Worm (Caenorhabditis elegans) whole organism, L3 larva: Measurements from ENCODE around the gene tmem-184.

Experiments used
- R02D3.7 ChIP-seq: fragments of 150-350 bp; optimal IDR thresholded peaks from 2 replicates; lab custom pipeline; 2014; ENCODE audit warnings: missing biosample characterization, missing genetic modification characterization
- ZK546.5 ChIP-seq: sonication (generic microtip); optimal IDR thresholded peaks from 2 replicates; lab custom pipeline; 2017; ENCODE audit warnings: missing biosample characterization, missing genetic modification characterization
- aly-2 ChIP-seq: fragments of 150-350 bp; optimal IDR thresholded peaks from 2 replicates; lab custom pipeline; 2014; ENCODE audit warnings: missing biosample characterization, missing genetic modification characterization
- ama-1 ChIP-seq: fragments of 150-350 bp; optimal IDR thresholded peaks from 2 replicates; lab custom pipeline; 2018
- ceh-16 ChIP-seq: sonication (generic microtip); optimal IDR thresholded peaks from 2 replicates; lab custom pipeline; 2017; ENCODE audit warnings: missing biosample characterization, missing genetic modification characterization
- ceh-28 ChIP-seq: fragments of 150-350 bp; optimal IDR thresholded peaks from 2 replicates; lab custom pipeline; 2014; ENCODE audit warnings: missing biosample characterization, missing genetic modification reagents, missing genetic modification characterization
- ceh-82 ChIP-seq: fragments of 150-350 bp; optimal IDR thresholded peaks from 2 replicates; lab custom pipeline; 2014; ENCODE audit warnings: missing biosample characterization, missing genetic modification characterization
- ceh-9 ChIP-seq: sonication (generic microtip); optimal IDR thresholded peaks from 2 replicates; lab custom pipeline; 2018; ENCODE audit warnings: missing biosample characterization, missing genetic modification characterization
- daf-12 ChIP-seq: fragments of 150-350 bp; optimal IDR thresholded peaks from 2 replicates; lab custom pipeline; 2014; ENCODE audit warnings: missing biosample characterization, missing genetic modification reagents, missing genetic modification characterization
- egl-27 ChIP-seq: sonication (generic microtip); optimal IDR thresholded peaks from 4 replicates; lab custom pipeline; 2017; ENCODE audit warnings: missing biosample characterization, missing genetic modification reagents, missing genetic modification characterization
- egl-5 ChIP-seq: fragments of 150-350 bp; optimal IDR thresholded peaks from 2 replicates; lab custom pipeline; 2017; ENCODE audit warnings: missing biosample characterization, missing genetic modification reagents, missing genetic modification characterization, inconsistent platforms
- elt-1 ChIP-seq: fragments of 150-350 bp; optimal IDR thresholded peaks from 2 replicates; lab custom pipeline; 2014; ENCODE audit warnings: missing biosample characterization, missing genetic modification characterization
- elt-2 ChIP-seq: sonication (generic microtip); optimal IDR thresholded peaks from 2 replicates; lab custom pipeline; 2016; ENCODE audit warnings: missing genetic modification reagents, mild to moderate bottlenecking, missing genetic modification characterization, missing compliant biosample characterization
- elt-3 ChIP-seq, 3 experiments: fragments of 150-350 bp in 1 of 3; sonication (generic microtip) in 2 of 3; optimal IDR thresholded peaks; 2 replicates in 2 of 3; 4 replicates in 1 of 3; lab custom pipeline; 2014 to 2017; ENCODE audit warnings: missing biosample characterization in 3 of 3, missing genetic modification characterization in 3 of 3
- eor-1 ChIP-seq, 2 experiments: fragments of 150-350 bp; optimal IDR thresholded peaks; 2 replicates each; lab custom pipeline; 2014 to 2018; ENCODE audit warnings: missing biosample characterization in 2 of 2, missing genetic modification characterization in 2 of 2
- fkh-10 ChIP-seq: sonication (generic microtip); optimal IDR thresholded peaks from 2 replicates; lab custom pipeline; 2017; ENCODE audit warnings: missing biosample characterization, missing genetic modification reagents, missing genetic modification characterization
- fkh-2 ChIP-seq: fragments of 150-350 bp; optimal IDR thresholded peaks from 2 replicates; lab custom pipeline; 2014; ENCODE audit warnings: missing biosample characterization, missing genetic modification reagents, missing genetic modification characterization
- fos-1 ChIP-seq: fragments of 150-350 bp; optimal IDR thresholded peaks from 2 replicates; lab custom pipeline; 2014; ENCODE audit warnings: missing biosample characterization, missing genetic modification characterization
- hmg-11 ChIP-seq: sonication (generic microtip); optimal IDR thresholded peaks from 2 replicates; lab custom pipeline; 2016; ENCODE audit warnings: missing genetic modification characterization, missing compliant biosample characterization
- jun-1 ChIP-seq: fragments of 150-350 bp; optimal IDR thresholded peaks from 2 replicates; lab custom pipeline; 2014; ENCODE audit warnings: missing biosample characterization, missing genetic modification reagents, missing genetic modification characterization
- lin-15B ChIP-seq: fragments of 150-350 bp; optimal IDR thresholded peaks from 2 replicates; lab custom pipeline; 2014; ENCODE audit warnings: missing biosample characterization, missing genetic modification characterization
- lsy-12 ChIP-seq: sonication (generic microtip); optimal IDR thresholded peaks from 2 replicates; lab custom pipeline; 2016; ENCODE audit warnings: mild to moderate bottlenecking, missing genetic modification characterization, missing compliant biosample characterization
- mdl-1 ChIP-seq: fragments of 150-350 bp; optimal IDR thresholded peaks from 2 replicates; lab custom pipeline; 2014; ENCODE audit warnings: missing biosample characterization, missing genetic modification characterization
- mml-1 ChIP-seq: fragments of 150-350 bp; sonication (generic microtip); optimal IDR thresholded peaks from 3 replicates; lab custom pipeline; 2014; ENCODE audit warnings: missing biosample characterization, missing genetic modification characterization
- nfya-1 ChIP-seq: sonication (generic microtip); optimal IDR thresholded peaks from 2 replicates; lab custom pipeline; 2017; ENCODE audit warnings: missing genetic modification characterization, mild to moderate bottlenecking, missing compliant biosample characterization, antibody characterized with exemption, moderate library complexity; ENCODE audit not compliant: insufficient read depth
- nhr-11 ChIP-seq: fragments of 150-350 bp; optimal IDR thresholded peaks from 2 replicates; lab custom pipeline; 2014; ENCODE audit warnings: missing biosample characterization, missing genetic modification characterization
- nhr-12 ChIP-seq: fragments of 150-350 bp; optimal IDR thresholded peaks from 2 replicates; lab custom pipeline; 2014; ENCODE audit warnings: missing biosample characterization, missing genetic modification characterization
- nhr-23 ChIP-seq: fragments of 150-350 bp; optimal IDR thresholded peaks from 2 replicates; lab custom pipeline; 2014; ENCODE audit warnings: missing biosample characterization, missing genetic modification reagents, missing genetic modification characterization
- nhr-237 ChIP-seq: fragments of 150-350 bp; optimal IDR thresholded peaks from 2 replicates; lab custom pipeline; 2014; ENCODE audit warnings: missing biosample characterization, missing genetic modification characterization
- nhr-25 ChIP-seq: sonication (generic microtip); optimal IDR thresholded peaks from 2 replicates; lab custom pipeline; 2017; ENCODE audit warnings: missing biosample characterization, missing genetic modification characterization
- nhr-28 ChIP-seq: fragments of 150-350 bp; optimal IDR thresholded peaks from 2 replicates; lab custom pipeline; 2014; ENCODE audit warnings: missing biosample characterization, missing genetic modification characterization
- nhr-43 ChIP-seq: sonication (generic microtip); optimal IDR thresholded peaks from 2 replicates; lab custom pipeline; 2016; ENCODE audit warnings: mild to moderate bottlenecking, missing genetic modification characterization, missing compliant biosample characterization; ENCODE audit not compliant: poor library complexity, severe bottlenecking
- nhr-67 ChIP-seq: fragments of 150-350 bp; optimal IDR thresholded peaks from 2 replicates; lab custom pipeline; 2014; ENCODE audit warnings: missing biosample characterization, missing genetic modification characterization
- nhr-76 ChIP-seq: fragments of 150-350 bp; sonication (generic microtip); optimal IDR thresholded peaks from 5 replicates; lab custom pipeline; 2014; ENCODE audit warnings: missing biosample characterization, missing genetic modification characterization
- nhr-77 ChIP-seq: fragments of 150-350 bp; optimal IDR thresholded peaks from 2 replicates; lab custom pipeline; 2014; ENCODE audit warnings: missing biosample characterization, missing genetic modification characterization
- pha-4 ChIP-seq: fragments of 150-350 bp; optimal IDR thresholded peaks from 2 replicates; lab custom pipeline; 2014; ENCODE audit warnings: missing biosample characterization, missing genetic modification reagents, missing genetic modification characterization
- pqm-1 ChIP-seq: fragments of 150-350 bp; optimal IDR thresholded peaks from 2 replicates; lab custom pipeline; 2017; ENCODE audit warnings: missing biosample characterization, missing genetic modification characterization, inconsistent platforms
- sea-2 ChIP-seq: fragments of 150-350 bp; sonication (generic microtip); optimal IDR thresholded peaks from 4 replicates; lab custom pipeline; 2014; ENCODE audit warnings: missing biosample characterization, missing genetic modification reagents, missing genetic modification characterization
- skn-1 ChIP-seq: fragments of 150-350 bp; optimal IDR thresholded peaks from 2 replicates; lab custom pipeline; 2014; ENCODE audit warnings: missing biosample characterization, missing genetic modification characterization
- snpc-4 ChIP-seq: fragments of 150-350 bp; optimal IDR thresholded peaks from 2 replicates; lab custom pipeline; 2014; ENCODE audit warnings: missing biosample characterization, missing genetic modification characterization
- tbx-2 ChIP-seq: sonication (generic microtip); optimal IDR thresholded peaks from 2 replicates; lab custom pipeline; 2016; ENCODE audit warnings: mild to moderate bottlenecking, missing genetic modification characterization, missing compliant biosample characterization
- unc-39 ChIP-seq: sonication (generic microtip); optimal IDR thresholded peaks from 4 replicates; lab custom pipeline; 2017; ENCODE audit warnings: missing biosample characterization, missing genetic modification characterization
- unc-62 ChIP-seq: fragments of 150-350 bp; sonication (generic microtip); optimal IDR thresholded peaks from 4 replicates; lab custom pipeline; 2014; ENCODE audit warnings: missing biosample characterization, missing genetic modification reagents, missing genetic modification characterization
- zag-1 ChIP-seq: fragments of 150-350 bp; optimal IDR thresholded peaks from 2 replicates; lab custom pipeline; 2014; ENCODE audit warnings: missing biosample characterization, missing genetic modification characterization
- ztf-11 ChIP-seq: fragments of 150-350 bp; optimal IDR thresholded peaks from 2 replicates; lab custom pipeline; 2014; ENCODE audit warnings: missing biosample characterization, missing genetic modification characterization
- ztf-4 ChIP-seq: fragments of 150-350 bp; optimal IDR thresholded peaks from 2 replicates; lab custom pipeline; 2014; ENCODE audit warnings: missing biosample characterization, missing genetic modification characterization

tmem-184 gene

ce11 chrX:14717782-14718181 is 11.1 kb upstream of the tmem-184 start:
- TF ChIP-seq ceh-28 (tag; lab: Kevin White, UChicago) = no peak
- TF ChIP-seq ztf-4 (tag; lab: Kevin White, UChicago) = no peak
- no peak for TF ChIP-seq zag-1 (tag; lab: Kevin White, UChicago)
- no peak for TF ChIP-seq elt-3 (tag; optimal IDR thresholded peaks at IDR 0.05; lab: Kevin White, UChicago)
- no peak for TF ChIP-seq nhr-25 (tag; lab: Kevin White, UChicago)
- no peak for TF ChIP-seq lsy-12 (tag; lab: Kevin White, UChicago)
- no peak for TF ChIP-seq daf-12 (tag; lab: Kevin White, UChicago)
- no peak for TF ChIP-seq nhr-28 (tag; lab: Kevin White, UChicago)
- TF ChIP-seq, all 47 proteins: peak for 0

DNA sequence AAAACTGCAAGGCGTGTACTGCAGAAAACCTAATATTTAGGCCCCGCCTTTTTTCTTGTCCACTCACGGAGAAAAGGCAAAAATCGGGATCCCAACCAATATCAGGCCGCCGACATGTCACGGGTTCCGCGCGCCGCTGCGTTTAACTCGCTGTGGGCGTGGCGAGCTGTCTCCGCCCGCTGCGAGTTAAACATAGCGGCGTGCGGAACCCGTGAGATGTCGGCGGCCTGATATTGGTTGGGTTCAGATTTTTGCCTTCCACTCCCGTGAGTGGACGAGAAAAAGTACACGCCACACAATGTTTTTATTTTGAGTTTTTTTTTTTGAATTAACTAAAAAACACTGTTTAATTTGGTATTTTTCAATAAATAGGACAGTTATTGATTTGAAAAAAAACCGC is 8.8 kb upstream of the tmem-184 start:
- TF ChIP-seq pqm-1 (no peak), snpc-4 (tag; lab: Kevin White, UChicago) (no peak), ama-1 (lab: Kevin White, UChicago) (no peak), eor-1 (tag; optimal IDR thresholded peaks at IDR 0.05; lab: Kevin White, UChicago) (no peak), elt-3 (tag; optimal IDR thresholded peaks at IDR 0.05; lab: Kevin White, UChicago) (no peak), sea-2 (GFP tag; lab: Kevin White, UChicago) (no peak), fkh-2 (tag; lab: Kevin White, UChicago) (no peak), nhr-11 (tag; lab: Kevin White, UChicago) (no peak), nhr-28 (tag; lab: Kevin White, UChicago) (no peak), ceh-9 (tag; lab: Kevin White, UChicago) (no peak), ZK546.5 (tag; lab: Kevin White, UChicago) (no peak), nhr-76 (no peak), tbx-2 (no peak), lsy-12 (tag; lab: Kevin White, UChicago) (no peak), nhr-237 (tag; lab: Kevin White, UChicago) (no peak), fkh-10 (GFP tag; lab: Kevin White, UChicago) (no peak), ceh-28 (tag; lab: Kevin White, UChicago) (no peak), R02D3.7 (tag; lab: Kevin White, UChicago) (no peak)

ce11 chrX:14711168-14711629 is 4.5 kb upstream of the tmem-184 start, which contains the start of gene atrn-1:
TSS of gene atrn-1 (plus strand) at chrX:14711579.
- no peak for TF ChIP-seq egl-27 (tag; lab: Kevin White, UChicago)
- TF ChIP-seq fkh-10 (GFP tag; lab: Kevin White, UChicago) = no peak
- TF ChIP-seq ama-1 (lab: Kevin White, UChicago) = no peak
- TF ChIP-seq aly-2 (tag; lab: Kevin White, UChicago) = no peak
- TF ChIP-seq jun-1 = no peak
- no peak for TF ChIP-seq ztf-11 (tag; lab: Kevin White, UChicago)
- TF ChIP-seq pqm-1 = no peak
- TF ChIP-seq ZK546.5 (tag; lab: Kevin White, UChicago) = no peak
- no peak for TF ChIP-seq ceh-9 (tag; lab: Kevin White, UChicago)
- no peak for TF ChIP-seq nhr-11 (tag; lab: Kevin White, UChicago)
- TF ChIP-seq elt-2 (tag; lab: Kevin White, UChicago) = no peak
- TF ChIP-seq egl-5 (tag; lab: Kevin White, UChicago) = no peak
- no peak for TF ChIP-seq ztf-4 (tag; lab: Kevin White, UChicago)
- TF ChIP-seq skn-1 (tag; lab: Kevin White, UChicago) = no peak
- TF ChIP-seq daf-12 (tag; lab: Kevin White, UChicago) = no peak
- no peak for TF ChIP-seq nhr-28 (tag; lab: Kevin White, UChicago)
- no peak for TF ChIP-seq nhr-12 (tag; lab: Kevin White, UChicago)
- peak; percentile 34 for TF ChIP-seq fos-1
- TF ChIP-seq sea-2 (GFP tag; lab: Kevin White, UChicago) = no peak
- TF ChIP-seq elt-3 (tag; optimal IDR thresholded peaks at IDR 0.05; lab: Kevin White, UChicago) = no peak
- no peak for TF ChIP-seq R02D3.7 (tag; lab: Kevin White, UChicago)
- no peak for TF ChIP-seq nhr-43 (tag; lab: Kevin White, UChicago)
- no peak for TF ChIP-seq lin-15B (tag; lab: Kevin White, UChicago)
- TF ChIP-seq nhr-77 (tag; lab: Kevin White, UChicago) = no peak
- peak; percentile 43 for TF ChIP-seq nhr-23 (tag; lab: Kevin White, UChicago)
- no peak for TF ChIP-seq nhr-237 (tag; lab: Kevin White, UChicago)
- TF ChIP-seq unc-62 (GFP tag; lab: Kevin White, UChicago) = no peak
- TF ChIP-seq zag-1 (tag; lab: Kevin White, UChicago) = no peak
- TF ChIP-seq ceh-28 (tag; lab: Kevin White, UChicago) = peak; percentile 49
- no peak for TF ChIP-seq mdl-1 (tag; lab: Kevin White, UChicago)
- no peak for TF ChIP-seq nfya-1 (tag; lab: Kevin White, UChicago)
- no peak for TF ChIP-seq unc-39 (tag; lab: Kevin White, UChicago)
- no peak for TF ChIP-seq ceh-16 (tag; lab: Kevin White, UChicago)
- no peak for TF ChIP-seq tbx-2
- TF ChIP-seq hmg-11 (tag; lab: Kevin White, UChicago) = peak; percentile 71
- TF ChIP-seq pha-4 (tag; lab: Kevin White, UChicago) = peak; percentile 44
- peak; percentile 64 for TF ChIP-seq nhr-25 (tag; lab: Kevin White, UChicago)
- no peak for TF ChIP-seq ceh-82 (tag; lab: Kevin White, UChicago)
- no peak for TF ChIP-seq lsy-12 (tag; lab: Kevin White, UChicago)
- no peak for TF ChIP-seq snpc-4 (tag; lab: Kevin White, UChicago)
- TF ChIP-seq mml-1 (tag; lab: Kevin White, UChicago) = no peak
- TF ChIP-seq eor-1 (tag; optimal IDR thresholded peaks at IDR 0.05; lab: Kevin White, UChicago) = no peak
- no peak for TF ChIP-seq elt-1 (tag; lab: Kevin White, UChicago)
- TF ChIP-seq nhr-67 (tag; lab: Kevin White, UChicago) = no peak
